Worm (Caenorhabditis elegans) whole organism, L1 larva: ENCODE data around the gene col-84.

Experiments
- C34B4.2 ChIP-seq: sonication (generic microtip); optimal IDR thresholded peaks from 2 replicates; lab custom pipeline; 2017; ENCODE audit warnings: mild to moderate bottlenecking, missing genetic modification characterization, missing compliant biosample characterization
- alr-1 ChIP-seq: fragments of 200-800 bp; sonication (Bioruptor generic); optimal IDR thresholded peaks from 2 replicates; lab custom pipeline; 2018; ENCODE audit warnings: borderline replicate concordance, mild to moderate bottlenecking, missing genetic modification characterization, missing compliant biosample characterization
- ama-1 ChIP-seq: fragments of 150-350 bp; optimal IDR thresholded peaks from 2 replicates; lab custom pipeline; 2014
- efl-3 ChIP-seq: fragments of 200-800 bp; sonication (Bioruptor generic); optimal IDR thresholded peaks from 2 replicates; lab custom pipeline; 2018; ENCODE audit warnings: mild to moderate bottlenecking, missing genetic modification characterization, missing compliant biosample characterization
- hlh-4 ChIP-seq: sonication (generic microtip); optimal IDR thresholded peaks from 2 replicates; lab custom pipeline; 2016; ENCODE audit warnings: mild to moderate bottlenecking, missing genetic modification characterization, missing compliant biosample characterization
- lin-13 ChIP-seq: fragments of 150-350 bp; optimal IDR thresholded peaks from 2 replicates; lab custom pipeline; 2014; ENCODE audit warnings: missing biosample characterization, missing genetic modification reagents, missing genetic modification characterization
- lin-14 ChIP-seq: fragments of 200-800 bp; sonication (Bioruptor generic); optimal IDR thresholded peaks from 2 replicates; lab custom pipeline; 2018; ENCODE audit warnings: mild to moderate bottlenecking, missing genetic modification characterization, moderate library complexity, missing compliant biosample characterization
- lir-3 ChIP-seq: sonication (generic microtip); optimal IDR thresholded peaks from 2 replicates; lab custom pipeline; 2016; ENCODE audit warnings: mild to moderate bottlenecking, missing genetic modification characterization, moderate library complexity, missing compliant biosample characterization; ENCODE audit not compliant: poor library complexity
- mep-1 ChIP-seq: fragments of 150-350 bp; optimal IDR thresholded peaks from 2 replicates; lab custom pipeline; 2014; ENCODE audit warnings: missing biosample characterization, missing genetic modification characterization
- nhr-84 ChIP-seq: sonication (generic microtip); optimal IDR thresholded peaks from 2 replicates; lab custom pipeline; 2017; ENCODE audit warnings: missing biosample characterization, missing genetic modification characterization
- unc-130 ChIP-seq: fragments of 150-350 bp; optimal IDR thresholded peaks from 2 replicates; lab custom pipeline; 2017; ENCODE audit warnings: missing biosample characterization, missing genetic modification characterization, inconsistent platforms
- zag-1 ChIP-seq: fragments of 150-350 bp; optimal IDR thresholded peaks from 2 replicates; lab custom pipeline; 2014; ENCODE audit warnings: missing biosample characterization, missing genetic modification characterization
- ztf-11 ChIP-seq, 2 experiments: sonication (generic microtip); optimal IDR thresholded peaks; 2 replicates each; lab custom pipeline; 2016 to 2017; ENCODE audit warnings: missing genetic modification characterization in 2 of 2, missing biosample characterization in 1 of 2, missing compliant biosample characterization in 1 of 2

- TF ChIP-seq lin-13 (GFP tag; lab: Kevin White, UChicago) (no peak), ztf-11 (tag; optimal IDR thresholded peaks at IDR 0.05; lab: Kevin White, UChicago) (no peak), hlh-4 (tag; lab: Kevin White, UChicago) (no peak), efl-3 (GFP tag; lab: Kevin White, UChicago) (no peak), ama-1 (lab: Kevin White, UChicago) (no peak), nhr-84 (no peak), lin-14 (no peak), zag-1 (no peak), unc-130 (no peak), lir-3 (tag; lab: Kevin White, UChicago) (no peak), alr-1 (tag; lab: Kevin White, UChicago) (no peak), C34B4.2 (no peak), mep-1 (tag; lab: Kevin White, UChicago) (no peak)
Measured at ce11 chrII:11893323-11893722, 25.0 kb downstream of the col-84 start, which contains the start of gene ZK930.2.
